Fruit fly (Drosophila melanogaster) whole organism, prepupa: ENCODE measurements around the gene CG5762.

Source experiments
- Blimp-1 ChIP-seq: fragments of 200-800 bp; sonication (Bioruptor generic); optimal IDR thresholded peaks from 3 replicates; lab custom pipeline; 2017; ENCODE audit warnings: missing biosample characterization, missing genetic modification characterization, mild to moderate bottlenecking, moderate library complexity, missing genetic modification reagents
- CG6854 ChIP-seq: fragments of 200-800 bp; sonication (Bioruptor generic); optimal IDR thresholded peaks from 2 replicates; lab custom pipeline; 2017; ENCODE audit warnings: missing biosample characterization, mild to moderate bottlenecking, missing genetic modification characterization
- dac ChIP-seq: fragments of 200-800 bp; sonication (Bioruptor generic); optimal IDR thresholded peaks from 2 replicates; lab custom pipeline; 2017; ENCODE audit warnings: missing biosample characterization, mild to moderate bottlenecking, missing genetic modification characterization
- lz ChIP-seq: fragments of 200-800 bp; sonication (Bioruptor generic); optimal IDR thresholded peaks from 3 replicates; lab custom pipeline; 2016; ENCODE audit warnings: missing biosample characterization, missing genetic modification characterization

DNA sequence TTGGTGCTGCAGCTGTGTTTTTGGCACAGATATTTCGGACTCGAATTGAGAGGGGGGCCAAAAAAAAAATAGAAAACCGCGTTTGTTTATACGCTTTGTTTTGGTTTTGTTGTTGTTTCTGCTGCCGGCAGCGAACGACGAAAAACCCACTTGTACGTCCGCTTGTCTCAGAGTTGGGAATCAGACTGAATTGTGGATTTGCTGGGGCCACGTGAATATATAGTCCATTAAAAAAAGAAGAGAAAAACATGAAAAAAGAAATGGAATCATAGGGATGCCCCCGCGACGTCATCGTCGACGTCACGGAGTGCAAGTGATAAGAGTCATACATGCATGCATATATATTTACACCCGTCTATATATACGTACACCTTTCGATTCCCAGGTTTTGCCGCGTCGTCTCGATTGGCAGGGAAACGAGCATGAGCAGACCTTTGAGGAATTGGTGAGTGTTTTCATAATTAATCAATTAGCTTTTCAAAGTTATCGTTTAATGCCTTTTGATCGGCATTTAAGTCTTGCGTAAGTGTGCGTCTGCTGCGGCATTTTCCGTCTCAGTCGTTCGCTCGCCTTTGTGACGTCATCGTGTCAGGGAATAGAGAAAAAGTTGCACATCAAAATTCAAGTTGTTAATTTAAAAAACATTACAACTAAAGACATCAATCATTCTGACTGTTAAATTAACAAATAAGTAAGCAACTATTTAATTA is 41.7 kb downstream of the CG5762 start:
- TF ChIP-seq CG6854 (GFP tag; lab: Kevin White, UChicago) (peak; percentile 7), dac (GFP tag; lab: Kevin White, UChicago) (no peak), lz (no peak), Blimp-1 (GFP tag; lab: Kevin White, UChicago) (no peak)
